Worm (Caenorhabditis elegans): ENCODE data around the gene srh-105.
A peak's percentile ranks its signal among the peaks of the same experiment; 100 is the strongest.
"Not testable (repeated sequence)": the region's sequence is repeated elsewhere in the genome, so short reads cannot be mapped to it uniquely, and the experiment has no call there.

srh-105 gene

ce11 chrII:542416-542815, 33.3 kb upstream of the srh-105 start:
- TF ChIP-seq ceh-48 (tag; optimal IDR thresholded peaks at IDR 0.05) (no peak), ceh-34 (tag; optimal IDR thresholded peaks at IDR 0.05) (no peak), ets-4 (tag; optimal IDR thresholded peaks at IDR 0.05) (no peak), tbx-2 (tag; optimal IDR thresholded peaks at IDR 0.05) (no peak), dmd-4 (tag; optimal IDR thresholded peaks at IDR 0.05; ENCODE audit: borderline replicate concordance) (no peak), F13H6.1 (tag; optimal IDR thresholded peaks at IDR 0.05) (no peak), lim-6 (tag; optimal IDR thresholded peaks at IDR 0.05) (no peak), zip-5 (tag; optimal IDR thresholded peaks at IDR 0.05) (no peak), nfya-1 (tag; optimal IDR thresholded peaks at IDR 0.05) (no peak), sdc-2 (tag; optimal IDR thresholded peaks at IDR 0.05) (no peak), hlh-6 (tag; optimal IDR thresholded peaks at IDR 0.05) (no peak), pag-3 (tag; optimal IDR thresholded peaks at IDR 0.05; ENCODE audit: borderline replicate concordance) (no peak), ttx-3 (tag; optimal IDR thresholded peaks at IDR 0.05) (no peak)

ce11 chrII:536775-537174, 27.6 kb upstream of the srh-105 start, which contains the start of gene T27A1.2:
TSS of gene T27A1.2 (minus strand) at chrII:536875.
- TF ChIP-seq ceh-48 (tag; optimal IDR thresholded peaks at IDR 0.05) = no peak

DNA sequence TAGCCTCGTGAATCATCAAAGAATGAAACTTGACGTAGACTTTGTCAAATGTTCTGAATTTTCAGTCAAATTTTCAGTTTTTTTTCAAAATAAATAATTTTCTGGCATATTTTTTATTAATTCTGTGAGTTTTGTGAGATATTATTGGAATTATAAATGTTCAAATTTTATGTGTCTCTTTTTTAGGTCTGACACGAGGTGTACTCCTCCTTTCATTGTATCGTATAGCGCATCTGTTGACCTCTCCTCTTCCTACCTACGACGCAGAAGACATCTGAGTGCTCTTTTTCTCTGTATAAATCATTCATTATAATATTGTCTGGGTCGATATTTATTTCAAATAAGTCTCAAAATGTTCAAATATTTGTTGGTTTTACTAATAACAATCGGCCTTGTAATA, 26.1 kb upstream of the srh-105 start, which contains the start of gene T27A1.3:
Gene T27A1.3, plus strand, starts transcription at position 301 of the 400 bp plus-strand sequence.
- not testable (repeated sequence) for TF ChIP-seq ceh-9, unc-42, nhr-232 (tag; optimal IDR thresholded peaks at IDR 0.05)

DNA sequence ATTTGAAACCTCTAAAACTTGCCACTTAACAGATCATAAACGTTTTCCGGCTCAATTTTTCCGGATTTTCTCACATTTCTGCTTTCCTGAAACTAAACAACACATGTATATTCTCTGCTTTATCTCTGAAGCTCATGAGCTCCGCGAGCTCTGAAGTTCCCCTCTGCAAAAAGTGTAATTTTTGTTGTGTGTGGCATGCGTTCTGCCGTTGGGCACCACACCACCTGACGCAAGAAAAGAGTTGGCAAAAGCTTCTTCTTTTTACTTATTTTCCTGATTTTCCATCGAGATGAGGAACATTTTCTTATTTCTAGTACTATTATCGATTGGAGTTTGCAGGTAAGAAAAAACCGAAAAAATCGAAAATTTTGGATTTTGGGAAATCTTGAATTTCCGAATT, 17.2 kb upstream of the srh-105 start, which contains the start of gene lgc-34:
Gene lgc-34, plus strand, starts transcription at position 200 of the 400 bp plus-strand sequence.
- TF ChIP-seq ttx-3 (tag; optimal IDR thresholded peaks at IDR 0.05) (no peak), ceh-18 (tag; optimal IDR thresholded peaks at IDR 0.05) (peak; percentile 32)

- TF ChIP-seq ceh-22 (tag; optimal IDR thresholded peaks at IDR 0.05) (no peak), pros-1 (tag; optimal IDR thresholded peaks at IDR 0.05) (no peak), Y22D7AL.16 (tag; optimal IDR thresholded peaks at IDR 0.05) (no peak), sox-2 (GFP tag; IDR thresholded peaks at IDR 0.05) (no peak), nhr-11 (tag; optimal IDR thresholded peaks at IDR 0.05) (no peak), unc-55 (GFP tag; optimal IDR thresholded peaks at IDR 0.05) (no peak)
These were observed 13.2 kb upstream of the srh-105 start, which contains the start of gene slc-36.2 for ce11 chrII:522302-522701. TSS of gene slc-36.2 (plus strand) at chrII:522602.

DNA sequence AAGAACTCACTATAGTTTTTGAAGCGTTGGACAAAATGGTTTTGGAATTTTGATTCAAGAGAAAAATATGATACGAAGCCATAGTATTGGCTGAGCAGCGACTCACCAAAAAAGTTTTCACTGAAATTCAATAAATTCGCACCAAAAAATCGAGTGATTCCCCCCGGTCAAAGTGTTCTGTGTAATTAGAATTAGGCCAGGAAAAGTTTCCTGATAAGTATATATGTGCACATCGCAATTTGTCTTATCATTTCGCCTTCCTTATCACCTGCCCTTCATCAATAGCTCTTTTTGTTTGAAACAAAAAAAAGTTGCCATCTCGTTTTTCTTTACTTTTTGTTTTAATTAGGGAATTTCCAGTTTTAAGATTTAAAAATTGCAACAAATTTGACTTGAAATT, 12.6 kb upstream of the srh-105 start:
- TF ChIP-seq syd-9 (tag; optimal IDR thresholded peaks at IDR 0.05) (no peak), tbx-2 (tag; optimal IDR thresholded peaks at IDR 0.05) (no peak), gmeb-2 (tag; optimal IDR thresholded peaks at IDR 0.05) (no peak), ceh-6 (GFP tag; optimal IDR thresholded peaks at IDR 0.05) (no peak), elt-2 (tag; optimal IDR thresholded peaks at IDR 0.05) (peak; percentile 90), hlh-30 (tag; optimal IDR thresholded peaks at IDR 0.05; ENCODE audit: insufficient read depth) (no peak), ceh-9 (tag; optimal IDR thresholded peaks at IDR 0.05) (no peak)

DNA sequence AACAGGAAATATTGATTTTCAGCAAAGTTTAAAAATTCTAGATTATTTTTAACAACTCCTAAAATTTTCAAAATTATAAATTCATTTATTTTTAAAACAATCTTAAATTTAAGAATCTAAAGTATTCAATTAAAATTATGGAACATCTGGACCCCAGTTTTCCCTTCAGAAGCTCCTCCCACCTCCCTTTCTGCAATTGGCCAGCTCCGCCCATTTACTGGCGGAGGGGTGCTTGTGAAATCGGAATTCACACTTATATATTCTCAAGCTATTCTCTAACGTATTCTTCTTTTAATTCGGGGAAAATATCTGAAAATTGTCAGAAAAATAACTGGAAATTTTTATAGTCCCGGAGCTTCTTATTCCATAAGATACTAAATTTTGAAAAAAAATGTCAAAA, 6.6 kb upstream of the srh-105 start, which contains the start of gene mab-9:
Gene mab-9, plus strand, starts transcription at position 260 of the 400 bp plus-strand sequence.
- peak; percentile 76 for TF ChIP-seq nfya-1 (tag; optimal IDR thresholded peaks at IDR 0.05)
- TF ChIP-seq ama-1 (optimal IDR thresholded peaks at IDR 0.05) = no peak

DNA sequence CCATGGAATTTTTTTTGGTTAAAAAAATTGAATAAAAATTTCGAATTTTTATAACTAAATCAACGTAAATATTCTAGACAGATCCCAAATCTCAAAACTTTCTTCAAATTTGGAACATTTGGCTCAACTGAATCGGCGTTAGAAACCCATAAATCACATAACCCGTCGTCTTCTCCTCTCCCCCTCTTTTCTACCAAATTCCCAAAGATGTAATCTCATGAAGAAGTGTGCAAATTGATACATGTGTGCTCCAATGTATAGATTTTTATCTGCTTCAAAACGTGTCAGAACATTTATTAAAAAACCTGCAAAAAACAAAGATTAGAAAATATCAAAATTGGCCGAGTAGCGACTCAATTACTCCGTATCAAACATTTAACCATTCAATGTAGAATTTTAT, 3.5 kb upstream of the srh-105 start:
- TF ChIP-seq dmd-4 (tag; optimal IDR thresholded peaks at IDR 0.05; ENCODE audit: borderline replicate concordance) (no peak), ceh-34 (tag; optimal IDR thresholded peaks at IDR 0.05) (no peak), madf-2 (tag; optimal IDR thresholded peaks at IDR 0.05) (no peak), tbx-7 (tag; optimal IDR thresholded peaks at IDR 0.05) (no peak), odd-2 (tag; optimal IDR thresholded peaks at IDR 0.05) (no peak), unc-86 (tag; optimal IDR thresholded peaks at IDR 0.05) (no peak), ceh-14 (tag; optimal IDR thresholded peaks at IDR 0.05) (no peak), ceh-2 (tag; optimal IDR thresholded peaks at IDR 0.05) (no peak), ets-4 (tag; optimal IDR thresholded peaks at IDR 0.05) (no peak)

Data from whole organism, late embryonic.